Worm (Caenorhabditis elegans): ENCODE data around the gene K01D12.20.

DNA sequence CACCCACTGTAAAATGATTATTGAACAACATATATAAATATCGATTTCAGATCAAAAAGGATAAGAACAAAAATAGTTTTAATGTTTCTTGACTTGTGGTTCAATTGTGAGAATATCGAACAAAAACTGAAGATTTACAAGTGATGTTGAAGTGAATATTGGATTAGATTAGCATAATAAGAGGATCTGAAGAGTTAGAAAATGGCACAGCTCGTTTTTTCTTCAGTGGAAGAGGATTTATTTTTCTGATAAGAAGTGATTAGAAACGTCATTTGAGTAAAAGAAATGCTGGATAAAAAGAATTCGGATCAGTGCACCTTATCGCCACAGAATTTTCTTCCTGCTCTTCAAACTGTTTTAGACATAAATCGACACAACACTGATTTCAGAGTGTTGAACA is 4.9 kb downstream of the K01D12.20 start, which contains the start of gene twk-14:
- TF ChIP-seq ama-1 (optimal IDR thresholded peaks at IDR 0.05) (no peak), ama-1 (GFP tag; optimal IDR thresholded peaks at IDR 0.05) (no peak), ztf-22 (GFP tag; optimal IDR thresholded peaks at IDR 0.05) (no peak), lin-54 (GFP tag; optimal IDR thresholded peaks at IDR 0.05) (no peak), hlh-12 (tag; optimal IDR thresholded peaks at IDR 0.05) (no peak), F49E8.2 (tag; optimal IDR thresholded peaks at IDR 0.05; ENCODE audit: insufficient read depth) (no peak), nfya-1 (tag; optimal IDR thresholded peaks at IDR 0.05; ENCODE audit: borderline replicate concordance, insufficient read depth) (no peak), akir-1 (GFP tag; optimal IDR thresholded peaks at IDR 0.05) (no peak), ztf-18 (tag; optimal IDR thresholded peaks at IDR 0.05) (no peak), madf-3 (GFP tag; IDR thresholded peaks at IDR 0.05) (no peak), pha-4 (tag; optimal IDR thresholded peaks at IDR 0.05) (no peak), athp-1 (tag; optimal IDR thresholded peaks at IDR 0.05) (no peak)

Data from whole organism, young adult.